Worm (Caenorhabditis elegans) whole organism, midembryonic: ENCODE results near the gene F11C1.4.

Source experiments
- flt-1 ChIP-seq: fragments of 200-800 bp; sonication (Bioruptor generic); IDR thresholded peaks from 2 replicates; pipeline ENCODE4 v1.3.6; 2022; ENCODE audit warnings: missing genetic modification characterization, missing compliant biosample characterization
- klf-2 ChIP-seq: fragments of 200-800 bp; sonication (Bioruptor generic); conservative IDR thresholded peaks from 2 replicates; pipeline ENCODE4 v1.3.6; 2022; ENCODE audit warnings: missing genetic modification reagents, missing genetic modification characterization, missing compliant biosample characterization
- med-1 ChIP-seq: sonication (generic microtip); optimal IDR thresholded peaks from 2 replicates; lab custom pipeline; 2017; ENCODE audit warnings: missing genetic modification characterization, mild to moderate bottlenecking, missing compliant biosample characterization, antibody characterized with exemption, missing genetic modification reagents; ENCODE audit not compliant: insufficient read depth
- ref-1 ChIP-seq: fragments of 200-800 bp; sonication (Bioruptor generic); conservative IDR thresholded peaks from 2 replicates; pipeline ENCODE4 v1.3.6; 2022; ENCODE audit warnings: missing genetic modification reagents, missing genetic modification characterization, missing compliant biosample characterization
- tab-1 ChIP-seq: fragments of 200-800 bp; sonication (Bioruptor generic); IDR thresholded peaks from 2 replicates; pipeline ENCODE4 v1.3.6; 2022; ENCODE audit warnings: missing genetic modification characterization, missing compliant biosample characterization
- ztf-23 ChIP-seq: fragments of 200-800 bp; sonication (Bioruptor generic); IDR thresholded peaks from 2 replicates; pipeline ENCODE4 v1.3.6; 2022; ENCODE audit warnings: missing genetic modification reagents, missing genetic modification characterization, missing compliant biosample characterization
- ztf-29 ChIP-seq: fragments of 200-800 bp; sonication (Bioruptor generic); IDR thresholded peaks from 2 replicates; pipeline ENCODE4 v1.3.6; 2022; ENCODE audit warnings: missing genetic modification reagents, missing genetic modification characterization, missing compliant biosample characterization

DNA sequence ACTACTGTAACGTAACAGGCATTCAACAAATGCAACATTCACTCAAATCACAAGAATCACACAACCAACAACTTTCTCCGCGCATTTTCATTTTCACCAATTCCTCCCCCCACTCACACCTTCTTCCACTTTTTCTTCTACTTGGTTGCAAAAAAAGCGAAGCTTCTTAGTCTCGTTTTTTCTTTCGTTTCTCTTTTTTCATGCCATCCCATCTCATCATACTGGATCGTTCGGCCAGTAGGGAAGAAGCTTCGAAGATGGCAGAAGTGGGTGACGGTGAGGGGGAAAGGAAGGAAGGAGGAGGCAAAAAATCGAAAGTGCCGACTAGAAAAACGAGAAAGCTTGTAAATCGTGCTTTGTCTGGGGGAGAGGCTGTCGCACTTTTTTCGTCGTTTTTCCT lies 26.2 kb downstream of the F11C1.4 start:
- TF ChIP-seq ztf-23 (GFP tag; lab: Robert Waterston, UW) (no peak), flt-1 (GFP tag; lab: Robert Waterston, UW) (no peak), klf-2 (no peak), ztf-29 (no peak), ref-1 (GFP tag; lab: Robert Waterston, UW) (no peak), med-1 (no peak), tab-1 (GFP tag; lab: Robert Waterston, UW) (no peak)
